Fruit fly (Drosophila melanogaster) whole organism, prepupa: ENCODE results near the gene RhoGAP19D.

Source experiments
- Blimp-1 ChIP-seq: fragments of 200-800 bp; sonication (Bioruptor generic); optimal IDR thresholded peaks from 3 replicates; lab custom pipeline; 2017; ENCODE audit warnings: missing biosample characterization, missing genetic modification characterization, mild to moderate bottlenecking, moderate library complexity, missing genetic modification reagents
- CG11294 ChIP-seq: fragments of 200-800 bp; sonication (Bioruptor generic); IDR thresholded peaks from 2 replicates; pipeline ENCODE4 v1.3.6; 2022; ENCODE audit warnings: missing biosample characterization, missing genetic modification characterization
- CG4318 ChIP-seq: fragments of 200-800 bp; sonication (Bioruptor generic); optimal IDR thresholded peaks from 3 replicates; lab custom pipeline; 2017; ENCODE audit warnings: missing biosample characterization, mild to moderate bottlenecking, missing genetic modification characterization
- CG6854 ChIP-seq: fragments of 200-800 bp; sonication (Bioruptor generic); optimal IDR thresholded peaks from 2 replicates; lab custom pipeline; 2017; ENCODE audit warnings: missing biosample characterization, mild to moderate bottlenecking, missing genetic modification characterization
- Ets96B ChIP-seq: fragments of 200-800 bp; optimal IDR thresholded peaks from 2 replicates; lab custom pipeline; 2019; ENCODE audit warnings: missing biosample characterization, mild to moderate bottlenecking, missing genetic modification characterization, moderate library complexity
- Hr38 ChIP-seq: sonication (Bioruptor generic); optimal IDR thresholded peaks from 2 replicates; lab custom pipeline; 2016; ENCODE audit warnings: missing biosample characterization, missing genetic modification characterization
- Lpt ChIP-seq: fragments of 200-800 bp; sonication (Bioruptor generic); optimal IDR thresholded peaks from 3 replicates; lab custom pipeline; 2016; ENCODE audit warnings: missing biosample characterization, missing genetic modification characterization
- Sox102F ChIP-seq: fragments of 200-800 bp; sonication (Bioruptor generic); optimal IDR thresholded peaks from 2 replicates; lab custom pipeline; 2016; ENCODE audit warnings: missing biosample characterization, mild to moderate bottlenecking, missing genetic modification characterization
- topi ChIP-seq: fragments of 200-800 bp; sonication (Bioruptor generic); optimal IDR thresholded peaks from 3 replicates; lab custom pipeline; 2016; ENCODE audit warnings: missing biosample characterization, missing genetic modification characterization

DNA sequence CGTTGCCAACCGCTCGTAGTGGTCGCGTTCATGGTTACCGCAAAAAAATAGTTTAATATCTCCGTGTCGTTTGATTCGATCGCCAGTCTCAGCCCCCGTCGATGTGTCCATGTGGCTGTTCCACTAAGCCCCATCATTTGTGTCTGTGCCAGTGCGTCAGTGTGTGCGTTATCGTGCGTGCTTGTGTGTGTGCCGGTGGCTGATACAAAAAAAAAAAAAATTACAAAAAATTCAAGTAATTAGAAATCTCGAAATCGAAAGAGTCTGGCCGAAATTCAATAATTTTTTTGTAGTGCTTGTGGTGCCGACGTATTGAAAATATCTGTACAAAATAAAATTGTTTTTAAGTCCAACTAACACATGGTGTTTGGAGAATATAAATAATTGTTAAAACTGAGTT lies 27.7 kb upstream of the RhoGAP19D start, which contains the start of gene RunxB:
- TF ChIP-seq Sox102F (GFP tag; lab: Kevin White, UChicago) = no peak
- TF ChIP-seq CG4318 (GFP tag; lab: Kevin White, UChicago) = no peak
- TF ChIP-seq CG11294 = no peak
- no peak for TF ChIP-seq Blimp-1 (GFP tag; lab: Kevin White, UChicago)
- TF ChIP-seq Ets96B (tag; lab: Kevin White, UChicago) = no peak
- no peak for TF ChIP-seq Hr38 (GFP tag; lab: Kevin White, UChicago)
- no peak for TF ChIP-seq CG6854 (GFP tag; lab: Kevin White, UChicago)
- TF ChIP-seq topi (GFP tag; lab: Kevin White, UChicago) = no peak
- TF ChIP-seq Lpt = no peak
